Fruit fly (Drosophila melanogaster) whole organism, embryonic: ENCODE measurements around the gene CG34057.

Experiments
- Abd-B ChIP-seq: fragments of 200-800 bp; sonication (Bioruptor generic); optimal IDR thresholded peaks from 2 replicates; lab custom pipeline; 2018; ENCODE audit warnings: missing biosample characterization, mild to moderate bottlenecking, missing genetic modification characterization, moderate library complexity
- Adf1 ChIP-seq: fragments of 200-800 bp; sonication (Bioruptor generic); IDR thresholded peaks from 2 replicates; pipeline ENCODE4 v1.3.6; 2022; ENCODE audit warnings: missing biosample characterization, missing genetic modification characterization
- CG10654 ChIP-seq: fragments of 200-800 bp; sonication (Bioruptor generic); optimal IDR thresholded peaks from 2 replicates; lab custom pipeline; 2016; ENCODE audit warnings: missing biosample characterization, missing genetic modification characterization
- CG11723 ChIP-seq: fragments of 200-800 bp; sonication (Bioruptor generic); optimal IDR thresholded peaks from 2 replicates; lab custom pipeline; 2017; ENCODE audit warnings: missing biosample characterization, mild to moderate bottlenecking, missing genetic modification characterization
- CG12071 ChIP-seq: fragments of 200-800 bp; sonication (Bioruptor generic); optimal IDR thresholded peaks from 3 replicates; lab custom pipeline; 2018; ENCODE audit warnings: missing biosample characterization, mild to moderate bottlenecking, missing genetic modification characterization
- CG13624 ChIP-seq: fragments of 200-800 bp; sonication (Bioruptor generic); optimal IDR thresholded peaks from 2 replicates; lab custom pipeline; 2016; ENCODE audit warnings: missing biosample characterization, missing genetic modification characterization
- CG14667 ChIP-seq: fragments of 200-800 bp; sonication (Bioruptor generic); IDR thresholded peaks from 2 replicates; pipeline ENCODE4 v1.3.6; 2022; ENCODE audit warnings: missing biosample characterization, missing genetic modification characterization
- CG14710 ChIP-seq: fragments of 200-800 bp; sonication (Bioruptor generic); optimal IDR thresholded peaks from 3 replicates; lab custom pipeline; 2019; ENCODE audit warnings: missing biosample characterization, mild to moderate bottlenecking, missing genetic modification characterization, moderate library complexity
- CG1529 ChIP-seq: fragments of 200-800 bp; sonication (Bioruptor generic); optimal IDR thresholded peaks from 3 replicates; lab custom pipeline; 2018; ENCODE audit warnings: missing biosample characterization, missing genetic modification characterization
- CG16863 ChIP-seq: fragments of 200-800 bp; sonication (Bioruptor generic); optimal IDR thresholded peaks from 3 replicates; lab custom pipeline; 2016; ENCODE audit warnings: missing biosample characterization, missing genetic modification characterization
- CG17829 ChIP-seq: fragments of 200-800 bp; optimal IDR thresholded peaks from 2 replicates; lab custom pipeline; 2019; ENCODE audit warnings: missing biosample characterization, mild to moderate bottlenecking, missing genetic modification characterization, moderate library complexity
- CG2116 ChIP-seq: fragments of 200-800 bp; sonication (Bioruptor generic); optimal IDR thresholded peaks from 3 replicates; lab custom pipeline; 2018; ENCODE audit warnings: missing biosample characterization, mild to moderate bottlenecking, missing genetic modification characterization
- CG2120 ChIP-seq: fragments of 200-800 bp; sonication (Bioruptor generic); optimal IDR thresholded peaks from 3 replicates; lab custom pipeline; 2016; ENCODE audit warnings: missing biosample characterization, missing genetic modification characterization
- CG2889 ChIP-seq: fragments of 200-800 bp; sonication (Bioruptor generic); IDR thresholded peaks from 3 replicates; pipeline ENCODE4 v1.3.6; 2022; ENCODE audit warnings: missing biosample characterization, missing genetic modification characterization
- CG31441 ChIP-seq: fragments of 200-800 bp; sonication (Bioruptor generic); IDR thresholded peaks from 2 replicates; pipeline ENCODE4 v1.3.6; 2022; ENCODE audit warnings: missing biosample characterization, missing genetic modification characterization
- CG4404 ChIP-seq: fragments of 200-800 bp; sonication (Bioruptor generic); IDR thresholded peaks from 2 replicates; pipeline ENCODE4 v1.3.6; 2022; ENCODE audit warnings: missing biosample characterization, missing genetic modification characterization
- CG6254 ChIP-seq: fragments of 200-800 bp; sonication (Bioruptor generic); optimal IDR thresholded peaks from 3 replicates; lab custom pipeline; 2017; ENCODE audit warnings: mild to moderate bottlenecking, missing biosample characterization, missing genetic modification reagents, missing genetic modification characterization
- CG6765 ChIP-seq: fragments of 200-800 bp; sonication (Bioruptor generic); optimal IDR thresholded peaks from 3 replicates; lab custom pipeline; 2017; ENCODE audit warnings: missing biosample characterization, mild to moderate bottlenecking, missing genetic modification characterization
- CG7357 ChIP-seq: fragments of 200-800 bp; sonication (Bioruptor generic); IDR thresholded peaks from 3 replicates; pipeline ENCODE4 v1.3.6; 2022; ENCODE audit warnings: missing biosample characterization, missing genetic modification characterization
- CG7786 ChIP-seq: fragments of 200-800 bp; sonication (Bioruptor generic); optimal IDR thresholded peaks from 2 replicates; lab custom pipeline; 2016; ENCODE audit warnings: missing biosample characterization, missing genetic modification characterization
- CG8765 ChIP-seq: fragments of 200-800 bp; sonication (Bioruptor generic); IDR thresholded peaks from 2 replicates; pipeline ENCODE4 v1.3.6; 2022; ENCODE audit warnings: missing biosample characterization, missing genetic modification characterization
- CG9215 ChIP-seq: fragments of 200-800 bp; sonication (Bioruptor generic); IDR thresholded peaks from 2 replicates; pipeline ENCODE4 v1.3.6; 2022; ENCODE audit warnings: missing biosample characterization, missing genetic modification characterization
- CTCF ChIP-seq: fragments of 200-800 bp; sonication (Bioruptor generic); optimal IDR thresholded peaks from 2 replicates; lab custom pipeline; 2017; ENCODE audit warnings: missing biosample characterization, mild to moderate bottlenecking, missing genetic modification characterization, moderate library complexity
- Ets65A ChIP-seq: fragments of 200-800 bp; sonication (Bioruptor generic); peaks from one replicate; lab custom pipeline; 2016; ENCODE audit warnings: missing biosample characterization, missing genetic modification characterization
- GATAe ChIP-seq: fragments of 200-800 bp; sonication (Bioruptor generic); conservative IDR thresholded peaks from 2 replicates; pipeline ENCODE4 v1.3.6; 2022; ENCODE audit warnings: missing biosample characterization, missing genetic modification characterization
- Hmr ChIP-seq: fragments of 200-800 bp; sonication (Bioruptor generic); optimal IDR thresholded peaks from 3 replicates; lab custom pipeline; 2017; ENCODE audit warnings: mild to moderate bottlenecking, missing biosample characterization, missing genetic modification reagents, missing genetic modification characterization
- Hr78 ChIP-seq, 2 experiments: fragments of 200-800 bp in 1 of 2; fragments of >200 bp in 1 of 2; sonication (Bioruptor generic) in 1 of 2; optimal IDR thresholded peaks; 2 replicates each; lab custom pipeline; 2017 to 2019; ENCODE audit warnings: missing biosample characterization in 2 of 2, missing genetic modification characterization in 2 of 2, mild to moderate bottlenecking in 1 of 2, moderate library complexity in 1 of 2
- Kr ChIP-seq: fragments of 200-800 bp; sonication (Bioruptor generic); optimal IDR thresholded peaks from 2 replicates; lab custom pipeline; 2017; ENCODE audit warnings: missing biosample characterization, mild to moderate bottlenecking, missing genetic modification characterization
- Lim3 ChIP-seq: fragments of 200-800 bp; sonication (Bioruptor generic); IDR thresholded peaks from 2 replicates; pipeline ENCODE4 v1.3.6; 2022; ENCODE audit warnings: missing biosample characterization, missing genetic modification characterization
- Rfx ChIP-seq: fragments of 200-800 bp; sonication (Bioruptor generic); IDR thresholded peaks from 2 replicates; pipeline ENCODE4 v1.3.6; 2022; ENCODE audit warnings: missing biosample characterization, missing genetic modification characterization
- Rx ChIP-seq: fragments of 200-800 bp; sonication (Bioruptor generic); IDR thresholded peaks from 2 replicates; pipeline ENCODE4 v1.3.6; 2022; ENCODE audit warnings: missing biosample characterization, missing genetic modification characterization
- Scr ChIP-seq: fragments of 200-800 bp; sonication (Bioruptor generic); IDR thresholded peaks from 2 replicates; pipeline ENCODE4 v1.3.6; 2022; ENCODE audit warnings: missing biosample characterization, missing genetic modification characterization; ENCODE audit not compliant: partially characterized antibody
- Sry-β ChIP-seq: fragments of 200-800 bp; sonication (Bioruptor generic); optimal IDR thresholded peaks from 2 replicates; lab custom pipeline; 2018; ENCODE audit warnings: missing biosample characterization, mild to moderate bottlenecking, missing genetic modification characterization, moderate library complexity
- Ssrp ChIP-seq: fragments of 200-800 bp; sonication (Bioruptor generic); optimal IDR thresholded peaks from 2 replicates; lab custom pipeline; 2018; ENCODE audit warnings: missing biosample characterization, mild to moderate bottlenecking, missing genetic modification characterization, moderate library complexity
- YL-1 ChIP-seq: fragments of 200-800 bp; sonication (Bioruptor generic); optimal IDR thresholded peaks from 3 replicates; lab custom pipeline; 2017; ENCODE audit warnings: missing biosample characterization, mild to moderate bottlenecking, missing genetic modification characterization
- ac ChIP-seq: fragments of 200-800 bp; sonication (Bioruptor generic); optimal IDR thresholded peaks from 3 replicates; lab custom pipeline; 2017; ENCODE audit warnings: missing biosample characterization, mild to moderate bottlenecking, missing genetic modification characterization
- ara ChIP-seq: fragments of 200-800 bp; sonication (Bioruptor generic); IDR thresholded peaks from 2 replicates; pipeline ENCODE4 v1.3.6; 2022; ENCODE audit warnings: missing biosample characterization, missing genetic modification characterization
- bab2 ChIP-seq: fragments of 200-800 bp; sonication (Bioruptor generic); optimal IDR thresholded peaks from 2 replicates; lab custom pipeline; 2016; ENCODE audit warnings: missing biosample characterization, missing genetic modification characterization
- br ChIP-seq: fragments of >200 bp; optimal IDR thresholded peaks from 2 replicates; lab custom pipeline; 2017
- disco-r ChIP-seq: fragments of 200-800 bp; sonication (Bioruptor generic); optimal IDR thresholded peaks from 2 replicates; lab custom pipeline; 2016; ENCODE audit warnings: missing biosample characterization, missing genetic modification characterization
- ewg ChIP-seq: fragments of 200-800 bp; sonication (Bioruptor generic); optimal IDR thresholded peaks from 3 replicates; lab custom pipeline; 2017; ENCODE audit warnings: mild to moderate bottlenecking, missing biosample characterization, missing genetic modification reagents, missing genetic modification characterization
- gem ChIP-seq: fragments of 200-800 bp; sonication (Bioruptor generic); optimal IDR thresholded peaks from 2 replicates; lab custom pipeline; 2019; ENCODE audit warnings: missing biosample characterization, mild to moderate bottlenecking, missing genetic modification characterization, moderate library complexity
- luna ChIP-seq: fragments of 200-800 bp; sonication (Bioruptor generic); optimal IDR thresholded peaks from 2 replicates; lab custom pipeline; 2016; ENCODE audit warnings: missing biosample characterization, missing genetic modification characterization
- peb ChIP-seq: fragments of 200-800 bp; sonication (Bioruptor generic); IDR thresholded peaks from 2 replicates; pipeline ENCODE4 v1.3.6; 2022; ENCODE audit warnings: missing biosample characterization, missing genetic modification characterization
- salm ChIP-seq: fragments of 200-800 bp; sonication (Bioruptor generic); optimal IDR thresholded peaks from 2 replicates; lab custom pipeline; 2018; ENCODE audit warnings: missing biosample characterization, mild to moderate bottlenecking, missing genetic modification characterization
- schlank ChIP-seq: fragments of 200-800 bp; sonication (Bioruptor generic); optimal IDR thresholded peaks from 2 replicates; lab custom pipeline; 2018; ENCODE audit warnings: missing biosample characterization, mild to moderate bottlenecking, missing genetic modification characterization
- scrt ChIP-seq: fragments of 200-800 bp; sonication (Bioruptor generic); optimal IDR thresholded peaks from 2 replicates; lab custom pipeline; 2018; ENCODE audit warnings: missing biosample characterization, mild to moderate bottlenecking, missing genetic modification characterization, moderate library complexity
- tap ChIP-seq: fragments of 200-800 bp; optimal IDR thresholded peaks from 3 replicates; lab custom pipeline; 2019; ENCODE audit warnings: missing biosample characterization, mild to moderate bottlenecking, missing genetic modification characterization, moderate library complexity
- tin ChIP-seq: fragments of 200-800 bp; sonication (Bioruptor generic); optimal IDR thresholded peaks from 3 replicates; lab custom pipeline; 2016; ENCODE audit warnings: missing biosample characterization, missing genetic modification characterization
- ttk ChIP-seq: fragments of 200-800 bp; sonication (Bioruptor generic); IDR thresholded peaks from 2 replicates; pipeline ENCODE4 v2.1.2; 2022; ENCODE audit warnings: missing biosample characterization, missing genetic modification characterization
- unc-4 ChIP-seq: fragments of 200-800 bp; sonication (Bioruptor generic); IDR thresholded peaks from 2 replicates; pipeline ENCODE4 v1.3.6; 2022; ENCODE audit warnings: missing biosample characterization, missing genetic modification characterization; ENCODE audit not compliant: partially characterized antibody

The CG34057 gene

DNA sequence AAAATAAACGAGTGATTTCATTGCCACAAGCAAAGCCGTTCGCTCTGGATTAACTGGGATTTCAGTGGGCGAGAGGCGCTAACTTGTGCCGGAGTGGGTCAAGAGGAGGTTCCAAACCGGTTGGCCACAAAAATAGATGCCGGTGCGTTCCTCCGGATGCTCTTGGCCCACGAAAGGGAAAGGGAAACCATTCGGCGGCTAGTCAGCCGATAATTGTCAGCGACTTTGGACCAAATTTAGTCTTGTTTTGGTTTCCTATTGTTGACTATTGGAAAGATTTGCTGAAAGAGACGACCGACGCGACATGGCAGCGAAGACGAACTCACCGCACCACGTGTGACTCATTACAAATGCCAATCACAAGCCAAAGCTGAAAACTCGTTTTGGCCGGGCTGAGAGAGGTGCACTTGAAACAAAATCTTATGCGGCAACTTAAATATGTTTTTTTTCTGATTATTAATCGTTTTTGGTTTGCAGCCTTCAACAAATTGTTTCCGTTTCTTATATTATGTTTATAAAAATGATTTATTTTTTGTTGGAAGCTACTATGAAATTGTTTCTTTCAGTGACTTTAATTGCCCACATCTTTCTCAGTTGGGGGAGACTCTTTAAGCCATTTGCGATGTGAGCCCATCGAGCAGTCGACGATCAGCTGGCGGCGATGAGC is 1.7 kb upstream of the CG34057 start, which contains the start of gene CG34056 (continued):
- TF ChIP-seq CG4404 (GFP tag; lab: Robert Waterston, UW), result peak; percentile 87
- TF ChIP-seq bab2, result peak; percentile 76
- TF ChIP-seq ara, result peak; percentile 96
- peak; percentile 82 for TF ChIP-seq CG2120 (GFP tag; lab: Kevin White, UChicago)
- no peak for TF ChIP-seq Scr
- peak; percentile 39 for TF ChIP-seq CG7786 (GFP tag; lab: Kevin White, UChicago)
- TF ChIP-seq CG1529 (GFP tag; lab: Kevin White, UChicago), result peak; percentile 78
- peak; percentile 96 for TF ChIP-seq Rx (GFP tag; lab: Robert Waterston, UW)
- TF ChIP-seq CG2116 (GFP tag; lab: Kevin White, UChicago), result peak; percentile 24
- TF ChIP-seq CG31441 (GFP tag; lab: Robert Waterston, UW), result peak; percentile 96
- peak; percentile 73 for TF ChIP-seq CG16863
- peak; percentile 79 for TF ChIP-seq luna (GFP tag; lab: Kevin White, UChicago)
- peak; percentile 84 for TF ChIP-seq CG13624 (GFP tag; lab: Kevin White, UChicago)
- TF ChIP-seq ewg (GFP tag; lab: Kevin White, UChicago), result peak; percentile 75
- TF ChIP-seq peb (GFP tag; lab: Robert Waterston, UW), result peak; percentile 91
- TF ChIP-seq br, result no peak
- peak; percentile 89 for TF ChIP-seq CG14710 (tag; lab: Kevin White, UChicago)
- TF ChIP-seq Kr (GFP tag; lab: Kevin White, UChicago), result no peak
- TF ChIP-seq Ets65A (GFP tag; lab: Kevin White, UChicago), result peak; percentile 84
- peak; percentile 89 for TF ChIP-seq CG12071 (GFP tag; lab: Kevin White, UChicago)
- TF ChIP-seq CG11723, result peak; percentile 70
- TF ChIP-seq CG9215 (GFP tag; lab: Robert Waterston, UW), result peak; percentile 89
- 0 out of 2 replicates have a peak, but pooled peaks have one; percentile 31 for TF ChIP-seq unc-4 (GFP tag; lab: Robert Waterston, UW)
- peak; percentile 60 for TF ChIP-seq Adf1
- TF ChIP-seq CG14667 (GFP tag; lab: Robert Waterston, UW), result peak; percentile 91
- peak; percentile 82; the same call in 2 of the 3 replicates for TF ChIP-seq CG2889 (GFP tag; lab: Robert Waterston, UW)
- peak; percentile 95 for TF ChIP-seq CG17829 (tag; lab: Kevin White, UChicago)
- peak; percentile 49 for TF ChIP-seq Sry-β (GFP tag; lab: Kevin White, UChicago)
- TF ChIP-seq Hr78 (GFP tag; optimal IDR thresholded peaks at IDR 0.05; lab: Kevin White, UChicago), result peak in 1 of 2 experiments; percentile 80
- peak; percentile 90 for TF ChIP-seq CG10654 (GFP tag; lab: Kevin White, UChicago)
- peak; percentile 88 for TF ChIP-seq salm (tag; lab: Kevin White, UChicago)
- peak; percentile 84 for TF ChIP-seq CG8765 (GFP tag; lab: Robert Waterston, UW)
- TF ChIP-seq ac (GFP tag; lab: Kevin White, UChicago), result peak; percentile 37
- TF ChIP-seq ttk (GFP tag; lab: Robert Waterston, UW), result peak; percentile 95
- TF ChIP-seq Ssrp, result peak; percentile 83
- TF ChIP-seq tap (tag; lab: Kevin White, UChicago), result peak; percentile 93
- TF ChIP-seq scrt (GFP tag; lab: Kevin White, UChicago), result peak; percentile 88
- TF ChIP-seq Hmr (GFP tag; lab: Kevin White, UChicago), result peak; percentile 85
- peak; percentile 84 for TF ChIP-seq CG6765 (GFP tag; lab: Kevin White, UChicago)
- peak; percentile 95 for TF ChIP-seq gem (tag; lab: Kevin White, UChicago)
- TF ChIP-seq CG6254 (GFP tag; lab: Kevin White, UChicago), result peak; percentile 89
- TF ChIP-seq YL-1 (GFP tag; lab: Kevin White, UChicago), result peak; percentile 27
- peak; percentile 89 for TF ChIP-seq CG7357 (GFP tag; lab: Robert Waterston, UW)
- peak; percentile 97 for TF ChIP-seq Rfx (GFP tag; lab: Robert Waterston, UW)
- TF ChIP-seq Lim3 (GFP tag; lab: Robert Waterston, UW), result peak; percentile 73; the same call in 1 of the 2 replicates
- peak; percentile 78 for TF ChIP-seq Abd-B (GFP tag; lab: Kevin White, UChicago)
- TF ChIP-seq disco-r, result peak; percentile 59
- TF ChIP-seq schlank, result peak; percentile 49
- TF ChIP-seq GATAe (GFP tag; lab: Robert Waterston, UW), result peak; percentile 83
- peak; percentile 53 for TF ChIP-seq CTCF (GFP tag; lab: Kevin White, UChicago)
- TF ChIP-seq tin, result peak; percentile 94
